Fruit fly (Drosophila melanogaster): ENCODE results near the gene CG34355.

CG34355 gene

dm6 chr3R:23867194-23867593 lies 63.5 kb downstream of the CG34355 start (continued):
- no peak for TF ChIP-seq tup (GFP tag; optimal IDR thresholded peaks at IDR 0.05)
- TF ChIP-seq HHEX (GFP tag; optimal IDR thresholded peaks at IDR 0.05): no peak
- TF ChIP-seq pnt (GFP tag; optimal IDR thresholded peaks at IDR 0.05): no peak
- TF ChIP-seq CG14965 (GFP tag; optimal IDR thresholded peaks at IDR 0.05; ENCODE audit: borderline replicate concordance): no peak
- TF ChIP-seq crp (GFP tag; optimal IDR thresholded peaks at IDR 0.05): no peak
- no peak for TF ChIP-seq C15 (GFP tag; IDR thresholded peaks at IDR 0.05)
- no peak for TF ChIP-seq tap (tag; optimal IDR thresholded peaks at IDR 0.05)
- TF ChIP-seq abd-A (tag; optimal IDR thresholded peaks at IDR 0.05): no peak
- TF ChIP-seq da (GFP tag; optimal IDR thresholded peaks at IDR 0.05): no peak
- no peak for TF ChIP-seq trh (GFP tag; optimal IDR thresholded peaks at IDR 0.05)
- no peak for TF ChIP-seq kah (GFP tag; optimal IDR thresholded peaks at IDR 0.05)
- no peak for TF ChIP-seq lbe (GFP tag; optimal IDR thresholded peaks at IDR 0.05)
- TF ChIP-seq ase (GFP tag; IDR thresholded peaks at IDR 0.05): no peak
- TF ChIP-seq Xrp1 (GFP tag; IDR thresholded peaks at IDR 0.05): no peak
- TF ChIP-seq CG14860 (GFP tag; IDR thresholded peaks at IDR 0.05; ENCODE audit: partially characterized antibody): no peak
- peak; percentile 14 for TF ChIP-seq Blimp-1 (GFP tag; optimal IDR thresholded peaks at IDR 0.05)
- peak; percentile 3 for TF ChIP-seq CG6813 (GFP tag; optimal IDR thresholded peaks at IDR 0.05)
- TF ChIP-seq gem (tag; optimal IDR thresholded peaks at IDR 0.05): no peak
- TF ChIP-seq CG31388 (GFP tag; optimal IDR thresholded peaks at IDR 0.05): no peak
- no peak for TF ChIP-seq Gug (GFP tag; IDR thresholded peaks at IDR 0.05)
- no peak for TF ChIP-seq CG34224 (GFP tag; IDR thresholded peaks at IDR 0.05; ENCODE audit: partially characterized antibody)
- TF ChIP-seq Bgb (GFP tag; IDR thresholded peaks at IDR 0.05; ENCODE audit: partially characterized antibody): no peak
- no peak for TF ChIP-seq cad (GFP tag; optimal IDR thresholded peaks at IDR 0.05)
- no peak for TF ChIP-seq pros (GFP tag; optimal IDR thresholded peaks at IDR 0.05)
- no peak for TF ChIP-seq CTCF (GFP tag; optimal IDR thresholded peaks at IDR 0.05)
- no peak for TF ChIP-seq ap (GFP tag; IDR thresholded peaks at IDR 0.05)
- TF ChIP-seq jing (GFP tag; optimal IDR thresholded peaks at IDR 0.05): no peak
- no peak for TF ChIP-seq exex (tag; optimal IDR thresholded peaks at IDR 0.05)
- TF ChIP-seq wor (GFP tag; IDR thresholded peaks at IDR 0.05): no peak
- TF ChIP-seq Fer2 (tag; optimal IDR thresholded peaks at IDR 0.05): no peak
- TF ChIP-seq twi (tag; optimal IDR thresholded peaks at IDR 0.05): no peak
- no peak for TF ChIP-seq CG2712 (tag; optimal IDR thresholded peaks at IDR 0.05)

dm6 chr3R:23867825-23868224 lies 64.2 kb downstream of the CG34355 start:
- no peak for TF ChIP-seq tll (GFP tag; optimal IDR thresholded peaks at IDR 0.05)
- TF ChIP-seq Dip2 (GFP tag; IDR thresholded peaks at IDR 0.05): no peak
- TF ChIP-seq br (optimal IDR thresholded peaks at IDR 0.05): no peak
- no peak for TF ChIP-seq wdn (GFP tag; IDR thresholded peaks at IDR 0.05)
- no peak for TF ChIP-seq Atf3 (GFP tag; optimal IDR thresholded peaks at IDR 0.05)
- no peak for TF ChIP-seq lola (GFP tag; optimal IDR thresholded peaks at IDR 0.05)
- no peak for TF ChIP-seq chif (GFP tag; optimal IDR thresholded peaks at IDR 0.05)
- no peak for TF ChIP-seq CG32532 (GFP tag; IDR thresholded peaks at IDR 0.05)
- TF ChIP-seq Ssrp (tag; optimal IDR thresholded peaks at IDR 0.05): no peak
- TF ChIP-seq wor (GFP tag; IDR thresholded peaks at IDR 0.05): no peak
- TF ChIP-seq gsb-n (tag; optimal IDR thresholded peaks at IDR 0.05): no peak
- TF ChIP-seq salm (tag; optimal IDR thresholded peaks at IDR 0.05): no peak
- TF ChIP-seq Sox100B (GFP tag; optimal IDR thresholded peaks at IDR 0.05): no peak
- no peak for TF ChIP-seq fd64A (GFP tag; optimal IDR thresholded peaks at IDR 0.05)
- no peak for TF ChIP-seq CG9817 (tag; optimal IDR thresholded peaks at IDR 0.05)
- no peak for TF ChIP-seq CG10321 (GFP tag; IDR thresholded peaks at IDR 0.05)
- no peak for TF ChIP-seq nerfin-1 (tag; optimal IDR thresholded peaks at IDR 0.05)
- TF ChIP-seq CG12104 (GFP tag; optimal IDR thresholded peaks at IDR 0.05): no peak
- TF ChIP-seq Optix (GFP tag; IDR thresholded peaks at IDR 0.05): 0 out of 3 replicates have a peak, but pooled peaks have one; percentile 8
- TF ChIP-seq CG8388 (GFP tag; optimal IDR thresholded peaks at IDR 0.05): no peak
- TF ChIP-seq ftz-f1 (GFP tag; optimal IDR thresholded peaks at IDR 0.05): no peak
- no peak for TF ChIP-seq CG10543 (GFP tag; optimal IDR thresholded peaks at IDR 0.05)

Measured in whole organism, embryonic.